Fruit fly (Drosophila melanogaster) whole organism, pupa: ENCODE data around the gene CG4520.

Source experiments
- CG10348 ChIP-seq: fragments of 200-800 bp; sonication (Bioruptor generic); IDR thresholded peaks from 2 replicates; pipeline ENCODE4 v1.3.6; 2022; ENCODE audit warnings: missing biosample characterization, missing genetic modification characterization
- CG12605 ChIP-seq: fragments of 200-800 bp; sonication (Bioruptor generic); IDR thresholded peaks from 2 replicates; pipeline ENCODE4 v1.3.6; 2022; ENCODE audit warnings: missing biosample characterization, missing genetic modification characterization
- CG13204 ChIP-seq: fragments of 200-800 bp; sonication (Bioruptor generic); optimal IDR thresholded peaks from 2 replicates; lab custom pipeline; 2018; ENCODE audit warnings: missing biosample characterization, mild to moderate bottlenecking, missing genetic modification characterization, moderate library complexity
- CG14655 ChIP-seq: fragments of 200-800 bp; sonication (Bioruptor generic); optimal IDR thresholded peaks from 3 replicates; lab custom pipeline; 2017; ENCODE audit warnings: mild to moderate bottlenecking, missing biosample characterization, missing genetic modification reagents, missing genetic modification characterization
- CG15710 ChIP-seq: fragments of 200-800 bp; sonication (Bioruptor generic); optimal IDR thresholded peaks from 2 replicates; lab custom pipeline; 2018; ENCODE audit warnings: missing biosample characterization, mild to moderate bottlenecking, missing genetic modification characterization, moderate library complexity
- CG17806 ChIP-seq: fragments of 200-800 bp; sonication (Bioruptor generic); optimal IDR thresholded peaks from 2 replicates; lab custom pipeline; 2018; ENCODE audit warnings: missing biosample characterization, mild to moderate bottlenecking, missing genetic modification characterization, moderate library complexity
- CG32121 ChIP-seq: fragments of 200-800 bp; sonication (Bioruptor generic); IDR thresholded peaks from 2 replicates; pipeline ENCODE4 v1.3.6; 2022; ENCODE audit warnings: missing biosample characterization, missing genetic modification characterization
- CG34367 ChIP-seq: fragments of 200-800 bp; sonication (Bioruptor generic); optimal IDR thresholded peaks from 2 replicates; lab custom pipeline; 2018; ENCODE audit warnings: missing biosample characterization, mild to moderate bottlenecking, missing genetic modification characterization
- CG4496 ChIP-seq: fragments of 200-800 bp; sonication (Bioruptor generic); IDR thresholded peaks from 3 replicates; pipeline ENCODE4 v1.3.6; 2022; ENCODE audit warnings: missing biosample characterization, missing genetic modification characterization
- CG8159 ChIP-seq: fragments of 200-800 bp; sonication (Bioruptor generic); optimal IDR thresholded peaks from 3 replicates; lab custom pipeline; 2018; ENCODE audit warnings: missing biosample characterization, mild to moderate bottlenecking, missing genetic modification characterization, moderate library complexity
- CG8301 ChIP-seq: fragments of 200-800 bp; sonication (Bioruptor generic); optimal IDR thresholded peaks from 2 replicates; lab custom pipeline; 2018; ENCODE audit warnings: missing biosample characterization, mild to moderate bottlenecking, missing genetic modification characterization
- CG9948 ChIP-seq: fragments of 200-800 bp; sonication (Bioruptor generic); optimal IDR thresholded peaks from 2 replicates; lab custom pipeline; 2018; ENCODE audit warnings: missing biosample characterization, mild to moderate bottlenecking, missing genetic modification characterization, moderate library complexity
- D1 ChIP-seq: fragments of 200-800 bp; sonication (Bioruptor generic); optimal IDR thresholded peaks from 2 replicates; lab custom pipeline; 2018; ENCODE audit warnings: missing biosample characterization, mild to moderate bottlenecking, missing genetic modification characterization, moderate library complexity
- EcR ChIP-seq: fragments of 200-800 bp; sonication (Bioruptor generic); optimal IDR thresholded peaks from 3 replicates; lab custom pipeline; 2019; ENCODE audit warnings: missing biosample characterization, missing genetic modification characterization, mild to moderate bottlenecking, moderate library complexity, missing genetic modification reagents
- Ets98B ChIP-seq: fragments of 200-800 bp; sonication (Bioruptor generic); IDR thresholded peaks from 2 replicates; pipeline ENCODE4 v1.3.6; 2022; ENCODE audit warnings: missing biosample characterization, missing genetic modification characterization
- Pif1A ChIP-seq: fragments of 200-800 bp; sonication (Bioruptor generic); optimal IDR thresholded peaks from 3 replicates; lab custom pipeline; 2016; ENCODE audit warnings: missing biosample characterization, missing genetic modification characterization
- Pif1B ChIP-seq: fragments of 200-800 bp; sonication (Bioruptor generic); optimal IDR thresholded peaks from 3 replicates; lab custom pipeline; 2016; ENCODE audit warnings: missing biosample characterization, missing genetic modification characterization
- Snoo ChIP-seq: fragments of 200-800 bp; sonication (Bioruptor generic); optimal IDR thresholded peaks from 3 replicates; lab custom pipeline; 2017; ENCODE audit warnings: missing biosample characterization, mild to moderate bottlenecking, missing genetic modification characterization, inconsistent platforms
- fd96Ca ChIP-seq: fragments of 200-800 bp; sonication (Bioruptor generic); IDR thresholded peaks from 3 replicates; pipeline ENCODE4 v1.3.6; 2022; ENCODE audit warnings: missing biosample characterization, missing genetic modification characterization
- gl ChIP-seq: fragments of 200-800 bp; sonication (Bioruptor generic); optimal IDR thresholded peaks from 2 replicates; lab custom pipeline; 2018; ENCODE audit warnings: missing biosample characterization, mild to moderate bottlenecking, missing genetic modification characterization
- rn ChIP-seq: fragments of 200-800 bp; sonication (Bioruptor generic); IDR thresholded peaks from 2 replicates; pipeline ENCODE4 v1.3.6; 2022; ENCODE audit warnings: missing biosample characterization, missing genetic modification characterization

CG4520 gene

dm6 chr3R:15730629-15731028 lies 13.8 kb upstream of the CG4520 start:
- TF ChIP-seq CG13204 (no peak), gl (tag; lab: Kevin White, UChicago) (no peak), Snoo (tag; lab: Kevin White, UChicago) (no peak), CG8159 (tag; lab: Kevin White, UChicago) (no peak), rn (GFP tag; lab: Robert Waterston, UW) (no peak), CG4496 (no peak), Pif1B (GFP tag; lab: Kevin White, UChicago) (no peak), CG8301 (tag; lab: Kevin White, UChicago) (no peak), CG14655 (GFP tag; lab: Kevin White, UChicago) (no peak), CG17806 (tag; lab: Kevin White, UChicago) (no peak), D1 (tag; lab: Kevin White, UChicago) (no peak), CG34367 (tag; lab: Kevin White, UChicago) (no peak)
- TF ChIP-seq, all 21 proteins: peak for 0

DNA sequence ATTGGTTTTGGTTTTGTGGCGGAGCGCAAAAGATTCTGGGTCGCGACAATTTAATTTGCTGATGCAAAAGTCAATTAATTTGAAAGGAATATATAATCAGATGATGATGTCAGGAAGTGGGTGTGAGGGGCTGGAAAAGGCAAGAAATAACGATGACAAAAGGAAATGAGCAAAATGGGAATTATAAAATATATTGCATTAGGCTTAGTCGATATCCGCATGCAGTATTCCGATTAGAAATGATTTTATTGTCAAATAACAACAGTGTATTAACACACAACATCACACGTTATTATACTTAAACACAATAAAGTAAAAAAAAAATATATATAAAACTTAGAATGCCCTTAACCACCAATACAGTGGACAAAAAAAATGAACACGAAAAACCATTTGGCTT lies 13.0 kb upstream of the CG4520 start, which contains the start of gene CG34274:
Gene CG34274 (plus strand): TSS at position 301 of the 400 bp plus-strand sequence.
- TF ChIP-seq CG17806 (tag; lab: Kevin White, UChicago) (no peak), CG32121 (GFP tag; lab: Robert Waterston, UW) (no peak), Snoo (tag; lab: Kevin White, UChicago) (no peak), rn (GFP tag; lab: Robert Waterston, UW) (no peak), EcR (GFP tag; lab: Kevin White, UChicago) (no peak)

DNA sequence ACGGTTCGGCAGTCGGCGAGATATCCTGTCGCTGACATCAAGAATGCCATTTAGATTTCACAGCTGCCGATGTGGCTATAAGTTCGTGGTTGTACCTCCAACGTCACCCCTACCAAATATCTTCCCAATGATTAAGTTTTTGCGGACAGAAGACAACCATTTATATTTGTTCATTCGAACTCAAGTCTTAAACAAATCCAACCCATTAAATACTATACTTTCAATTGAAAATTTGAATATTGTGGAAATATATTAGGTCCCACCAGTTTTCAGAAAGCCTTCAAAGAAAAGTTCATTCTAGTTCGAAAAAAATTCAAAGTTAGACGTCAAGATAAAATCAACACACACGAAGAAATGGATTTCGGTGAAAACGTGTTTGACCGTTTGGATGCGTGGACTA lies 18.4 kb downstream of the CG4520 start, which contains the start of gene CG12784:
Gene CG12784 (plus strand): TSS at position 301 of the 400 bp plus-strand sequence.
- TF ChIP-seq CG32121 (GFP tag; lab: Robert Waterston, UW), result no peak
- no peak for TF ChIP-seq rn (GFP tag; lab: Robert Waterston, UW)
- no peak for TF ChIP-seq CG14655 (GFP tag; lab: Kevin White, UChicago)
- no peak for TF ChIP-seq Ets98B (GFP tag; lab: Robert Waterston, UW)
- no peak for TF ChIP-seq CG34367 (tag; lab: Kevin White, UChicago)
- TF ChIP-seq CG10348 (GFP tag; lab: Robert Waterston, UW), result no peak
- TF ChIP-seq EcR (GFP tag; lab: Kevin White, UChicago), result no peak
- TF ChIP-seq D1 (tag; lab: Kevin White, UChicago), result no peak
- no peak for TF ChIP-seq fd96Ca (GFP tag; lab: Robert Waterston, UW)
- TF ChIP-seq CG13204, result no peak
- TF ChIP-seq, all 21 proteins: peak for 0

DNA sequence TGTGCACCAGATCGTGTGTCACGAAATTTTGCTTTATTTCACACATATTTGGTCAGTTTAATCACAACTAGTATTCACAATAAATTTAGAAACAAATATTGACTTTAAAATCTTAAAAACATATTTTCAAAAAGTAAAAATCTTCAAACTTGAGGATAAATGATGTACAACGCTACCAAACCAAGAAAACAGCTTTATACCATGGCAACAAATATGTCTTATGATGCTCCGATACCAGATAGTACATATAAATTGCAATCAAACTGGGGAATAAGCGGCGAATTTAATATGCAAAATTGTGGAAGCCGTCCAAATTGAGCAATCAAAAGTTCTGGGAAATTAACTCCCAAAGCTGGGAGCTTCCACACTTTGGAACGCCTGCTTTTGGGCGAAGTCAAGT lies 22.9 kb downstream of the CG4520 start, which contains the start of gene CG5623:
Gene CG5623 (minus strand): TSS at position 101 of the 400 bp plus-strand sequence.
- no peak for TF ChIP-seq CG8159 (tag; lab: Kevin White, UChicago)
- no peak for TF ChIP-seq CG10348 (GFP tag; lab: Robert Waterston, UW)
- TF ChIP-seq CG32121 (GFP tag; lab: Robert Waterston, UW), result no peak
- no peak for TF ChIP-seq CG9948 (tag; lab: Kevin White, UChicago)
- no peak for TF ChIP-seq CG8301 (tag; lab: Kevin White, UChicago)
- no peak for TF ChIP-seq fd96Ca (GFP tag; lab: Robert Waterston, UW)
- no peak for TF ChIP-seq rn (GFP tag; lab: Robert Waterston, UW)
- no peak for TF ChIP-seq CG17806 (tag; lab: Kevin White, UChicago)
- no peak for TF ChIP-seq CG14655 (GFP tag; lab: Kevin White, UChicago)
- no peak for TF ChIP-seq CG13204
- no peak for TF ChIP-seq Snoo (tag; lab: Kevin White, UChicago)
- no peak for TF ChIP-seq D1 (tag; lab: Kevin White, UChicago)
- TF ChIP-seq Ets98B (GFP tag; lab: Robert Waterston, UW), result no peak
- no peak for TF ChIP-seq EcR (GFP tag; lab: Kevin White, UChicago)
- TF ChIP-seq CG15710 (tag; lab: Kevin White, UChicago), result no peak
- no peak for TF ChIP-seq CG12605 (GFP tag; lab: Robert Waterston, UW)
- no peak for TF ChIP-seq gl (tag; lab: Kevin White, UChicago)
- TF ChIP-seq CG34367 (tag; lab: Kevin White, UChicago), result no peak
- TF ChIP-seq Pif1A (GFP tag; lab: Kevin White, UChicago), result no peak
- TF ChIP-seq, all 21 proteins: peak for 0

dm6 chr3R:15768900-15769299 lies 24.4 kb downstream of the CG4520 start:
- no peak for TF ChIP-seq Ets98B (GFP tag; lab: Robert Waterston, UW)
- no peak for TF ChIP-seq fd96Ca (GFP tag; lab: Robert Waterston, UW)
- no peak for TF ChIP-seq CG32121 (GFP tag; lab: Robert Waterston, UW)
- no peak for TF ChIP-seq CG13204
- no peak for TF ChIP-seq EcR (GFP tag; lab: Kevin White, UChicago)
- no peak for TF ChIP-seq CG8301 (tag; lab: Kevin White, UChicago)
- TF ChIP-seq gl (tag; lab: Kevin White, UChicago), result no peak
- no peak for TF ChIP-seq CG14655 (GFP tag; lab: Kevin White, UChicago)
- no peak for TF ChIP-seq CG15710 (tag; lab: Kevin White, UChicago)
- no peak for TF ChIP-seq D1 (tag; lab: Kevin White, UChicago)

- TF ChIP-seq CG8159 (tag; lab: Kevin White, UChicago) (no peak), CG13204 (no peak), rn (GFP tag; lab: Robert Waterston, UW) (no peak), CG10348 (GFP tag; lab: Robert Waterston, UW) (no peak), EcR (GFP tag; lab: Kevin White, UChicago) (no peak), CG4496 (no peak), CG34367 (tag; lab: Kevin White, UChicago) (no peak), D1 (tag; lab: Kevin White, UChicago) (no peak), fd96Ca (GFP tag; lab: Robert Waterston, UW) (no peak), CG14655 (GFP tag; lab: Kevin White, UChicago) (no peak), CG12605 (GFP tag; lab: Robert Waterston, UW) (no peak), CG8301 (tag; lab: Kevin White, UChicago) (no peak), Pif1A (GFP tag; lab: Kevin White, UChicago) (no peak), CG17806 (tag; lab: Kevin White, UChicago) (no peak), CG32121 (GFP tag; lab: Robert Waterston, UW) (no peak), Pif1B (GFP tag; lab: Kevin White, UChicago) (no peak), gl (tag; lab: Kevin White, UChicago) (no peak), CG9948 (tag; lab: Kevin White, UChicago) (no peak), Ets98B (GFP tag; lab: Robert Waterston, UW) (no peak)
Observed at dm6 chr3R:15774128-15774527, 29.7 kb downstream of the CG4520 start, which contains the start of gene Ttc26. Gene Ttc26, plus strand, starts transcription at chr3R:15774416.
